Worm (Caenorhabditis elegans) whole organism, late embryonic: ENCODE measurements around the gene K11G12.6.

Experiments used
- T23F11.4 ChIP-seq: fragments of 200-800 bp; sonication (Bioruptor generic); optimal IDR thresholded peaks from 2 replicates; lab custom pipeline; 2018; ENCODE audit warnings: mild to moderate bottlenecking, missing genetic modification characterization, missing compliant biosample characterization
- ceh-19 ChIP-seq: fragments of 200-800 bp; sonication (Bioruptor generic); optimal IDR thresholded peaks from 2 replicates; lab custom pipeline; 2018; ENCODE audit warnings: mild to moderate bottlenecking, missing genetic modification characterization, missing compliant biosample characterization
- ceh-6 ChIP-seq: fragments of 200-800 bp; sonication (Bioruptor generic); optimal IDR thresholded peaks from 2 replicates; lab custom pipeline; 2018; ENCODE audit warnings: mild to moderate bottlenecking, missing genetic modification characterization, missing compliant biosample characterization
- ceh-9 ChIP-seq: sonication (generic microtip); optimal IDR thresholded peaks from 2 replicates; lab custom pipeline; 2016; ENCODE audit warnings: mild to moderate bottlenecking, missing genetic modification characterization, inconsistent platforms, missing compliant biosample characterization
- hlh-15 ChIP-seq: sonication (generic microtip); optimal IDR thresholded peaks from 2 replicates; lab custom pipeline; 2016; ENCODE audit warnings: missing genetic modification characterization, missing compliant biosample characterization
- lim-6 ChIP-seq: sonication (generic microtip); optimal IDR thresholded peaks from 2 replicates; lab custom pipeline; 2016; ENCODE audit warnings: missing genetic modification characterization, missing compliant biosample characterization
- nhr-11 ChIP-seq: fragments of 150-350 bp; optimal IDR thresholded peaks from 2 replicates; lab custom pipeline; 2014; ENCODE audit warnings: missing biosample characterization, missing genetic modification characterization
- odd-2 ChIP-seq: sonication (generic microtip); optimal IDR thresholded peaks from 2 replicates; lab custom pipeline; 2017; ENCODE audit warnings: antibody characterized with exemption, mild to moderate bottlenecking, missing genetic modification characterization, missing compliant biosample characterization
- pag-3 ChIP-seq: sonication (generic microtip); optimal IDR thresholded peaks from 2 replicates; lab custom pipeline; 2016; ENCODE audit warnings: missing compliant biosample characterization, missing genetic modification characterization, borderline replicate concordance
- ref-2 ChIP-seq: sonication (generic microtip); optimal IDR thresholded peaks from 2 replicates; lab custom pipeline; 2016; ENCODE audit warnings: missing genetic modification characterization, missing compliant biosample characterization
- tbx-2 ChIP-seq: sonication (generic microtip); optimal IDR thresholded peaks from 2 replicates; lab custom pipeline; 2016; ENCODE audit warnings: missing genetic modification characterization, missing compliant biosample characterization
- unc-86 ChIP-seq: sonication (generic microtip); optimal IDR thresholded peaks from 2 replicates; lab custom pipeline; 2016; ENCODE audit warnings: missing genetic modification characterization, missing compliant biosample characterization

DNA sequence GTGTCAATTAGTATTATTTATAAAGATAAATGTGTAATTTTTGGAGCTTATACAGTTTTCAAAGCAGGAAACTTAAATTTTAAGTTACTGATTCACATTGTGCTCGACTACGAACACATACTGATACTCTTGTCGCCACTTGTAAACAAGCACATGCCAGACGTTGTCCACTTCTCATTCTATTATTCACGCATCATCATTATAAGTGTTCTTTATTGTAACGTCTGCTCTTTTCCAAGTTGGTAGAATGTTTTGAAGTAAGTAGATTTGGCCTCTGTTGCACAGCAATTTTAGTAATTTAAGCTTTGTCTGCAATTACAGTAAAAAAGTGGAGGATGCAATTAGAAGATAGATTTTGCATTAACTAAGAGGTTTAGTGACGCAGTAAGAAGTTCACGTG lies 36.6 kb downstream of the K11G12.6 start:
- no peak for TF ChIP-seq tbx-2 (tag; lab: Kevin White, UChicago)
- no peak for TF ChIP-seq unc-86
- no peak for TF ChIP-seq ceh-9 (tag; lab: Kevin White, UChicago)
- TF ChIP-seq hlh-15 (tag; lab: Kevin White, UChicago), result no peak
- TF ChIP-seq lim-6 (tag; lab: Kevin White, UChicago), result no peak
- TF ChIP-seq ref-2 (tag; lab: Kevin White, UChicago), result no peak
- no peak for TF ChIP-seq pag-3 (tag; lab: Kevin White, UChicago)
- TF ChIP-seq nhr-11, result no peak
- no peak for TF ChIP-seq odd-2
- no peak for TF ChIP-seq ceh-19 (GFP tag; lab: Kevin White, UChicago)
- TF ChIP-seq T23F11.4 (GFP tag; lab: Kevin White, UChicago), result no peak
- TF ChIP-seq ceh-6, result no peak
